Worm (Caenorhabditis elegans) whole organism, L1 larva: ENCODE results near the gene htas-1.
A peak's percentile ranks its signal among the peaks of the same experiment; 100 is the strongest.

Experiments used
- C16A3.4 ChIP-seq: fragments of 150-350 bp; optimal IDR thresholded peaks from 2 replicates; lab custom pipeline; 2014; ENCODE audit warnings: missing biosample characterization, missing genetic modification characterization
- C34B4.2 ChIP-seq: sonication (generic microtip); optimal IDR thresholded peaks from 2 replicates; lab custom pipeline; 2017; ENCODE audit warnings: mild to moderate bottlenecking, missing genetic modification characterization, missing compliant biosample characterization
- F16B12.6 ChIP-seq: fragments of 150-350 bp; optimal IDR thresholded peaks from 2 replicates; lab custom pipeline; 2014; ENCODE audit warnings: missing biosample characterization, missing genetic modification characterization
- aha-1 ChIP-seq: fragments of 150-350 bp; optimal IDR thresholded peaks from 2 replicates; lab custom pipeline; 2014; ENCODE audit warnings: missing biosample characterization, missing genetic modification characterization
- alr-1 ChIP-seq: fragments of 200-800 bp; sonication (Bioruptor generic); optimal IDR thresholded peaks from 2 replicates; lab custom pipeline; 2018; ENCODE audit warnings: borderline replicate concordance, mild to moderate bottlenecking, missing genetic modification characterization, missing compliant biosample characterization
- blmp-1 ChIP-seq: fragments of 150-350 bp; optimal IDR thresholded peaks from 2 replicates; lab custom pipeline; 2014; ENCODE audit warnings: missing biosample characterization, missing genetic modification characterization
- ceh-82 ChIP-seq, 3 experiments: fragments of 150-350 bp in 1 of 3; sonication (generic microtip) in 2 of 3; optimal IDR thresholded peaks; 2 replicates each; lab custom pipeline; 2014 to 2017; ENCODE audit warnings: missing biosample characterization in 3 of 3, missing genetic modification characterization in 3 of 3
- ceh-88 ChIP-seq: fragments of 200-800 bp; sonication (Bioruptor generic); IDR thresholded peaks from 2 replicates; pipeline ENCODE4 v1.3.6; 2022; ENCODE audit warnings: missing genetic modification characterization, missing compliant biosample characterization
- ces-1 ChIP-seq: fragments of 150-350 bp; optimal IDR thresholded peaks from 2 replicates; lab custom pipeline; 2014; ENCODE audit warnings: missing biosample characterization, missing genetic modification reagents, missing genetic modification characterization
- dpl-1 ChIP-seq, 3 experiments: fragments of 150-350 bp in 2 of 3; sonication (generic microtip) in 1 of 3; optimal IDR thresholded peaks; 2 replicates each; lab custom pipeline; 2014 to 2017; ENCODE audit warnings: missing biosample characterization in 3 of 3, missing genetic modification characterization in 3 of 3, missing genetic modification reagents in 3 of 3
- dsc-1 ChIP-seq: sonication (generic microtip); optimal IDR thresholded peaks from 2 replicates; lab custom pipeline; 2016; ENCODE audit warnings: mild to moderate bottlenecking, missing genetic modification characterization, missing compliant biosample characterization
- efl-1 ChIP-seq, 4 experiments: fragments of 150-350 bp; optimal IDR thresholded peaks in 3 of 4; peaks in 1 of 4; 1 replicate in 1 of 4; 2 replicates in 3 of 4; lab custom pipeline; 2014; ENCODE audit warnings: missing biosample characterization in 2 of 4, missing genetic modification characterization in 2 of 4, missing genetic modification reagents in 2 of 4
- efl-3 ChIP-seq: fragments of 200-800 bp; sonication (Bioruptor generic); optimal IDR thresholded peaks from 2 replicates; lab custom pipeline; 2018; ENCODE audit warnings: mild to moderate bottlenecking, missing genetic modification characterization, missing compliant biosample characterization
- egl-13 ChIP-seq: sonication (generic microtip); optimal IDR thresholded peaks from 2 replicates; lab custom pipeline; 2016; ENCODE audit warnings: missing genotype, missing genetic modification reagents, missing genetic modification characterization, missing compliant biosample characterization
- elt-2 ChIP-seq: sonication (generic microtip); optimal IDR thresholded peaks from 2 replicates; lab custom pipeline; 2016; ENCODE audit warnings: missing genetic modification characterization, mild to moderate bottlenecking, inconsistent platforms, missing compliant biosample characterization, missing genetic modification reagents
- elt-3 ChIP-seq, 6 experiments: fragments of 150-350 bp in 1 of 6; sonication (generic microtip); optimal IDR thresholded peaks; 2 replicates each; lab custom pipeline; 2017 to 2018; ENCODE audit warnings: missing biosample characterization in 6 of 6, missing genetic modification characterization in 6 of 6, inconsistent platforms in 1 of 6
- fkh-10 ChIP-seq: sonication (generic microtip); optimal IDR thresholded peaks from 2 replicates; lab custom pipeline; 2017; ENCODE audit warnings: missing biosample characterization, missing genetic modification reagents, missing genetic modification characterization
- fkh-8 ChIP-seq: sonication (generic microtip); optimal IDR thresholded peaks from 2 replicates; lab custom pipeline; 2016; ENCODE audit warnings: mild to moderate bottlenecking, missing genetic modification characterization, missing compliant biosample characterization
- grh-1 ChIP-seq: fragments of 200-800 bp; sonication (Bioruptor generic); IDR thresholded peaks from 2 replicates; pipeline ENCODE4 v1.3.6; 2022; ENCODE audit warnings: missing genetic modification reagents, missing genetic modification characterization, missing compliant biosample characterization
- lin-13 ChIP-seq: fragments of 150-350 bp; optimal IDR thresholded peaks from 2 replicates; lab custom pipeline; 2014; ENCODE audit warnings: missing biosample characterization, missing genetic modification reagents, missing genetic modification characterization
- lin-14 ChIP-seq: fragments of 200-800 bp; sonication (Bioruptor generic); optimal IDR thresholded peaks from 2 replicates; lab custom pipeline; 2018; ENCODE audit warnings: mild to moderate bottlenecking, missing genetic modification characterization, moderate library complexity, missing compliant biosample characterization
- lin-15B ChIP-seq: fragments of 150-350 bp; sonication (generic microtip); optimal IDR thresholded peaks from 3 replicates; lab custom pipeline; 2014; ENCODE audit warnings: missing biosample characterization, missing genetic modification characterization
- lin-35 ChIP-seq, 2 experiments: fragments of 150-350 bp; optimal IDR thresholded peaks; 2 replicates each; lab custom pipeline; 2014; ENCODE audit warnings: missing biosample characterization in 2 of 2, missing genetic modification characterization in 2 of 2, missing genetic modification reagents in 2 of 2
- lir-3 ChIP-seq: sonication (generic microtip); optimal IDR thresholded peaks from 2 replicates; lab custom pipeline; 2016; ENCODE audit warnings: mild to moderate bottlenecking, missing genetic modification characterization, moderate library complexity, missing compliant biosample characterization; ENCODE audit not compliant: poor library complexity
- lsy-2 ChIP-seq, 2 experiments: fragments of 150-350 bp; optimal IDR thresholded peaks; 2 replicates each; lab custom pipeline; 2014; ENCODE audit warnings: missing biosample characterization in 2 of 2, missing genetic modification characterization in 2 of 2
- mdl-1 ChIP-seq, 2 experiments: fragments of 150-350 bp; optimal IDR thresholded peaks; 2 replicates each; lab custom pipeline; 2014 to 2017; ENCODE audit warnings: missing biosample characterization in 2 of 2, missing genetic modification characterization in 2 of 2, inconsistent platforms in 1 of 2
- mep-1 ChIP-seq: fragments of 150-350 bp; optimal IDR thresholded peaks from 2 replicates; lab custom pipeline; 2014; ENCODE audit warnings: missing biosample characterization, missing genetic modification characterization
- nhr-12 ChIP-seq: sonication (generic microtip); optimal IDR thresholded peaks from 2 replicates; lab custom pipeline; 2017; ENCODE audit warnings: missing biosample characterization, missing genetic modification characterization
- nhr-19 ChIP-seq: fragments of 200-800 bp; sonication (Bioruptor generic); conservative IDR thresholded peaks from 2 replicates; pipeline ENCODE4 v1.3.6; 2022; ENCODE audit warnings: missing genetic modification characterization, missing compliant biosample characterization
- nhr-20 ChIP-seq: sonication (generic microtip); optimal IDR thresholded peaks from 2 replicates; lab custom pipeline; 2016; ENCODE audit warnings: mild to moderate bottlenecking, missing genetic modification characterization, missing compliant biosample characterization
- nhr-28 ChIP-seq: fragments of 150-350 bp; optimal IDR thresholded peaks from 2 replicates; lab custom pipeline; 2014; ENCODE audit warnings: missing biosample characterization, missing genetic modification characterization
- nhr-47 ChIP-seq: sonication (generic microtip); optimal IDR thresholded peaks from 2 replicates; lab custom pipeline; 2016; ENCODE audit warnings: mild to moderate bottlenecking, missing genetic modification characterization, moderate library complexity, missing compliant biosample characterization
- nhr-71 ChIP-seq: sonication (generic microtip); optimal IDR thresholded peaks from 2 replicates; lab custom pipeline; 2016; ENCODE audit warnings: mild to moderate bottlenecking, missing genetic modification characterization, moderate library complexity, missing compliant biosample characterization
- nhr-77 ChIP-seq: fragments of 150-350 bp; optimal IDR thresholded peaks from 2 replicates; lab custom pipeline; 2014; ENCODE audit warnings: missing biosample characterization, missing genetic modification characterization
- nhr-85 ChIP-seq: sonication (generic microtip); peaks from one replicate; lab custom pipeline; 2016; ENCODE audit warnings: missing genetic modification characterization, inconsistent platforms, missing compliant biosample characterization
- nhr-90 ChIP-seq: sonication (generic microtip); optimal IDR thresholded peaks from 2 replicates; lab custom pipeline; 2016; ENCODE audit warnings: mild to moderate bottlenecking, missing genetic modification characterization, missing compliant biosample characterization; ENCODE audit not compliant: poor library complexity
- pqm-1 ChIP-seq: sonication (generic microtip); optimal IDR thresholded peaks from 3 replicates; lab custom pipeline; 2017; ENCODE audit warnings: missing biosample characterization, missing genetic modification characterization
- rnt-1 ChIP-seq: sonication (generic microtip); optimal IDR thresholded peaks from 2 replicates; lab custom pipeline; 2016; ENCODE audit warnings: mild to moderate bottlenecking, missing genetic modification characterization, moderate library complexity, missing compliant biosample characterization
- skn-1 ChIP-seq: fragments of 150-350 bp; optimal IDR thresholded peaks from 2 replicates; lab custom pipeline; 2014; ENCODE audit warnings: missing biosample characterization, missing genetic modification characterization
- snu-23 ChIP-seq: sonication (generic microtip); optimal IDR thresholded peaks from 2 replicates; lab custom pipeline; 2016; ENCODE audit warnings: missing genetic modification characterization, missing compliant biosample characterization
- sox-4 ChIP-seq: sonication (generic microtip); optimal IDR thresholded peaks from 2 replicates; lab custom pipeline; 2016; ENCODE audit warnings: missing genetic modification characterization, missing compliant biosample characterization
- tbx-2 ChIP-seq: sonication (generic microtip); optimal IDR thresholded peaks from 2 replicates; lab custom pipeline; 2016; ENCODE audit warnings: missing genetic modification characterization, missing compliant biosample characterization
- unc-86 ChIP-seq: sonication (generic microtip); optimal IDR thresholded peaks from 2 replicates; lab custom pipeline; 2016; ENCODE audit warnings: missing genetic modification characterization, missing compliant biosample characterization
- vab-15 ChIP-seq: sonication (generic microtip); optimal IDR thresholded peaks from 2 replicates; lab custom pipeline; 2017; ENCODE audit warnings: missing genotype, mild to moderate bottlenecking, missing genetic modification characterization, missing compliant biosample characterization
- xbp-1 ChIP-seq: sonication (generic microtip); optimal IDR thresholded peaks from 2 replicates; lab custom pipeline; 2016; ENCODE audit warnings: missing genetic modification characterization, missing compliant biosample characterization
- zag-1 ChIP-seq: fragments of 150-350 bp; optimal IDR thresholded peaks from 2 replicates; lab custom pipeline; 2014; ENCODE audit warnings: missing biosample characterization, missing genetic modification characterization
- ztf-4 ChIP-seq: fragments of 150-350 bp; optimal IDR thresholded peaks from 2 replicates; lab custom pipeline; 2014; ENCODE audit warnings: missing biosample characterization, missing genetic modification characterization

Gene htas-1

ce11 chrIV:9672434-9672833, 10.9 kb downstream of the htas-1 start:
- TF ChIP-seq dsc-1 (tag; lab: Kevin White, UChicago) (no peak), lsy-2 (tag; optimal IDR thresholded peaks at IDR 0.05; lab: Kevin White, UChicago) (peak; percentile 69 to 82), mdl-1 (tag; optimal IDR thresholded peaks at IDR 0.05; lab: Kevin White, UChicago) (peak in 1 of 2 experiments; percentile 41), egl-13 (tag; lab: Kevin White, UChicago) (no peak), vab-15 (tag; lab: Kevin White, UChicago) (no peak), nhr-20 (tag; lab: Kevin White, UChicago) (peak; percentile 95), alr-1 (tag; lab: Kevin White, UChicago) (no peak), ceh-82 (tag; optimal IDR thresholded peaks at IDR 0.05; lab: Kevin White, UChicago) (no peak), zag-1 (tag; lab: Kevin White, UChicago) (no peak), grh-1 (GFP tag; lab: Robert Waterston, UW) (peak; percentile 38; the same call in 1 of the 2 replicates), C16A3.4 (peak; percentile 22), xbp-1 (tag; lab: Kevin White, UChicago) (peak; percentile 3), tbx-2 (tag; lab: Kevin White, UChicago) (peak; percentile 35), nhr-90 (tag; lab: Kevin White, UChicago) (peak; percentile 77), lin-15B (tag; lab: Kevin White, UChicago) (no peak), nhr-47 (tag; lab: Kevin White, UChicago) (peak; percentile 52), mep-1 (peak; percentile 43), pqm-1 (tag; lab: Kevin White, UChicago) (no peak), lin-35 (GFP tag; optimal IDR thresholded peaks at IDR 0.05; lab: Kevin White, UChicago) (peak in 1 of 2 experiments; percentile 63), unc-86 (tag; lab: Kevin White, UChicago) (no peak), aha-1 (no peak), nhr-85 (tag; lab: Kevin White, UChicago) (peak; percentile 96), ztf-4 (tag; lab: Kevin White, UChicago) (peak; percentile 18), ces-1 (no peak), nhr-71 (tag; lab: Kevin White, UChicago) (peak; percentile 83), rnt-1 (tag; lab: Kevin White, UChicago) (no peak), elt-3 (tag; optimal IDR thresholded peaks at IDR 0.05; lab: Kevin White, UChicago) (peak in 2 of 6 experiments; percentile 80), lin-14 (GFP tag; lab: Kevin White, UChicago) (peak; percentile 73), blmp-1 (tag; lab: Kevin White, UChicago) (peak; percentile 90), sox-4 (tag; lab: Kevin White, UChicago) (no peak), fkh-10 (GFP tag; lab: Kevin White, UChicago) (no peak), nhr-19 (GFP tag; lab: Robert Waterston, UW) (peak; percentile 21; the same call in 1 of the 2 replicates), nhr-28 (no peak), efl-3 (GFP tag; lab: Kevin White, UChicago) (peak; percentile 32), snu-23 (GFP tag; lab: Kevin White, UChicago) (peak; percentile 80), dpl-1 (GFP tag; optimal IDR thresholded peaks at IDR 0.05; lab: Kevin White, UChicago) (peak in 1 of 3 experiments; percentile 21)
- TF ChIP-seq, all 84 proteins: peak for 21

- TF ChIP-seq F16B12.6, result no peak
- peak; percentile 97 for TF ChIP-seq nhr-20 (tag; lab: Kevin White, UChicago)
- 0 out of 2 replicates have a peak, but pooled peaks have one; percentile 10 for TF ChIP-seq ceh-88 (GFP tag; lab: Robert Waterston, UW)
- peak; percentile 98 for TF ChIP-seq nhr-85 (tag; lab: Kevin White, UChicago)
- peak; percentile 61 for TF ChIP-seq skn-1 (tag; lab: Kevin White, UChicago)
- TF ChIP-seq nhr-12 (tag; lab: Kevin White, UChicago), result no peak
- no peak for TF ChIP-seq lin-15B (tag; lab: Kevin White, UChicago)
- TF ChIP-seq ces-1, result no peak
- no peak for TF ChIP-seq C34B4.2
- peak; percentile 60 for TF ChIP-seq elt-2
- peak; percentile 11 for TF ChIP-seq lin-13 (GFP tag; lab: Kevin White, UChicago)
- TF ChIP-seq fkh-8, result no peak
- peak; percentile 74 for TF ChIP-seq tbx-2 (tag; lab: Kevin White, UChicago)
- TF ChIP-seq mep-1, result peak; percentile 73
- peak; percentile 30 for TF ChIP-seq rnt-1 (tag; lab: Kevin White, UChicago)
- no peak for TF ChIP-seq alr-1 (tag; lab: Kevin White, UChicago)
- peak; percentile 29 for TF ChIP-seq lir-3
- peak; percentile 89 for TF ChIP-seq lin-14 (GFP tag; lab: Kevin White, UChicago)
- peak; percentile 40 for TF ChIP-seq C16A3.4
- peak in 1 of 2 experiments; percentile 69 for TF ChIP-seq lin-35 (GFP tag; optimal IDR thresholded peaks at IDR 0.05; lab: Kevin White, UChicago)
- peak; percentile 7 to 40 for TF ChIP-seq efl-1 (optimal IDR thresholded peaks at IDR 0.05; lab: Kevin White, UChicago)
- TF ChIP-seq efl-1 (GFP tag; optimal IDR thresholded peaks at IDR 0.05 in 1 of 2; lab: Kevin White, UChicago), result peak; percentile 6 to 87
- peak; percentile 79 for TF ChIP-seq nhr-77 (tag; lab: Kevin White, UChicago)
- peak; percentile 46 to 96 for TF ChIP-seq mdl-1 (tag; optimal IDR thresholded peaks at IDR 0.05; lab: Kevin White, UChicago)
- TF ChIP-seq ztf-4 (tag; lab: Kevin White, UChicago), result peak; percentile 45
- TF ChIP-seq dpl-1 (GFP tag; optimal IDR thresholded peaks at IDR 0.05; lab: Kevin White, UChicago), result peak in 2 of 3 experiments; percentile 14 to 39
These were observed 12.2 kb downstream of the htas-1 start for ce11 chrIV:9671001-9671652.
